Worm (Caenorhabditis elegans) whole organism, L1 larva: ENCODE results near the gene Y38F2AR.10.

ENCODE experiments used
- C34B4.2 ChIP-seq: sonication (generic microtip); optimal IDR thresholded peaks from 2 replicates; lab custom pipeline; 2017; ENCODE audit warnings: mild to moderate bottlenecking, missing genetic modification characterization, missing compliant biosample characterization
- aly-2 ChIP-seq: fragments of 150-350 bp; optimal IDR thresholded peaks from 2 replicates; lab custom pipeline; 2014; ENCODE audit warnings: missing biosample characterization, missing genetic modification characterization
- ama-1 ChIP-seq: fragments of 150-350 bp; optimal IDR thresholded peaks from 2 replicates; lab custom pipeline; 2014
- blmp-1 ChIP-seq: fragments of 150-350 bp; optimal IDR thresholded peaks from 2 replicates; lab custom pipeline; 2014; ENCODE audit warnings: missing biosample characterization, missing genetic modification characterization
- ceh-8 ChIP-seq: fragments of 200-800 bp; sonication (Bioruptor generic); optimal IDR thresholded peaks from 2 replicates; lab custom pipeline; 2018; ENCODE audit warnings: mild to moderate bottlenecking, missing genetic modification characterization, moderate library complexity, missing compliant biosample characterization
- ceh-82 ChIP-seq, 3 experiments: fragments of 150-350 bp in 1 of 3; sonication (generic microtip) in 2 of 3; optimal IDR thresholded peaks; 2 replicates each; lab custom pipeline; 2014 to 2017; ENCODE audit warnings: missing biosample characterization in 3 of 3, missing genetic modification characterization in 3 of 3
- ceh-88 ChIP-seq: fragments of 200-800 bp; sonication (Bioruptor generic); IDR thresholded peaks from 2 replicates; pipeline ENCODE4 v1.3.6; 2022; ENCODE audit warnings: missing genetic modification characterization, missing compliant biosample characterization
- ceh-90 ChIP-seq: sonication (generic microtip); optimal IDR thresholded peaks from 2 replicates; lab custom pipeline; 2016; ENCODE audit warnings: missing genetic modification characterization, missing compliant biosample characterization
- ces-1 ChIP-seq: fragments of 150-350 bp; optimal IDR thresholded peaks from 2 replicates; lab custom pipeline; 2014; ENCODE audit warnings: missing biosample characterization, missing genetic modification reagents, missing genetic modification characterization
- dpl-1 ChIP-seq, 3 experiments: fragments of 150-350 bp in 2 of 3; sonication (generic microtip) in 1 of 3; optimal IDR thresholded peaks; 2 replicates each; lab custom pipeline; 2014 to 2017; ENCODE audit warnings: missing biosample characterization in 3 of 3, missing genetic modification characterization in 3 of 3, missing genetic modification reagents in 3 of 3
- dsc-1 ChIP-seq: sonication (generic microtip); optimal IDR thresholded peaks from 2 replicates; lab custom pipeline; 2016; ENCODE audit warnings: mild to moderate bottlenecking, missing genetic modification characterization, missing compliant biosample characterization
- efl-1 ChIP-seq, 4 experiments: fragments of 150-350 bp; optimal IDR thresholded peaks in 3 of 4; peaks in 1 of 4; 1 replicate in 1 of 4; 2 replicates in 3 of 4; lab custom pipeline; 2014; ENCODE audit warnings: missing biosample characterization in 2 of 4, missing genetic modification characterization in 2 of 4, missing genetic modification reagents in 2 of 4
- efl-3 ChIP-seq: fragments of 200-800 bp; sonication (Bioruptor generic); optimal IDR thresholded peaks from 2 replicates; lab custom pipeline; 2018; ENCODE audit warnings: mild to moderate bottlenecking, missing genetic modification characterization, missing compliant biosample characterization
- egl-13 ChIP-seq: sonication (generic microtip); optimal IDR thresholded peaks from 2 replicates; lab custom pipeline; 2016; ENCODE audit warnings: missing genotype, missing genetic modification reagents, missing genetic modification characterization, missing compliant biosample characterization
- egl-27 ChIP-seq, 2 experiments: fragments of 150-350 bp in 1 of 2; sonication (generic microtip); optimal IDR thresholded peaks; 3 replicates each; lab custom pipeline; 2017 to 2018; ENCODE audit warnings: missing biosample characterization in 2 of 2, missing genetic modification characterization in 2 of 2, missing genetic modification reagents in 2 of 2
- elt-2 ChIP-seq: sonication (generic microtip); optimal IDR thresholded peaks from 2 replicates; lab custom pipeline; 2016; ENCODE audit warnings: missing genetic modification characterization, mild to moderate bottlenecking, inconsistent platforms, missing compliant biosample characterization, missing genetic modification reagents
- elt-3 ChIP-seq, 6 experiments: fragments of 150-350 bp in 1 of 6; sonication (generic microtip); optimal IDR thresholded peaks; 2 replicates each; lab custom pipeline; 2017 to 2018; ENCODE audit warnings: missing biosample characterization in 6 of 6, missing genetic modification characterization in 6 of 6, inconsistent platforms in 1 of 6
- fkh-8 ChIP-seq: sonication (generic microtip); optimal IDR thresholded peaks from 2 replicates; lab custom pipeline; 2016; ENCODE audit warnings: mild to moderate bottlenecking, missing genetic modification characterization, missing compliant biosample characterization
- fos-1 ChIP-seq: fragments of 150-350 bp; optimal IDR thresholded peaks from 2 replicates; lab custom pipeline; 2014; ENCODE audit warnings: missing biosample characterization, missing genetic modification characterization
- grh-1 ChIP-seq: fragments of 200-800 bp; sonication (Bioruptor generic); IDR thresholded peaks from 2 replicates; pipeline ENCODE4 v1.3.6; 2022; ENCODE audit warnings: missing genetic modification reagents, missing genetic modification characterization, missing compliant biosample characterization
- jun-1 ChIP-seq: fragments of 150-350 bp; optimal IDR thresholded peaks from 2 replicates; lab custom pipeline; 2014; ENCODE audit warnings: missing biosample characterization, missing genetic modification reagents, missing genetic modification characterization
- lin-14 ChIP-seq: fragments of 200-800 bp; sonication (Bioruptor generic); optimal IDR thresholded peaks from 2 replicates; lab custom pipeline; 2018; ENCODE audit warnings: mild to moderate bottlenecking, missing genetic modification characterization, moderate library complexity, missing compliant biosample characterization
- lin-15B ChIP-seq: fragments of 150-350 bp; sonication (generic microtip); optimal IDR thresholded peaks from 3 replicates; lab custom pipeline; 2014; ENCODE audit warnings: missing biosample characterization, missing genetic modification characterization
- lin-35 ChIP-seq, 2 experiments: fragments of 150-350 bp; optimal IDR thresholded peaks; 2 replicates each; lab custom pipeline; 2014; ENCODE audit warnings: missing biosample characterization in 2 of 2, missing genetic modification characterization in 2 of 2, missing genetic modification reagents in 2 of 2
- mef-2 ChIP-seq: fragments of 150-350 bp; optimal IDR thresholded peaks from 2 replicates; lab custom pipeline; 2014; ENCODE audit warnings: missing biosample characterization, missing genetic modification characterization
- mep-1 ChIP-seq: fragments of 150-350 bp; optimal IDR thresholded peaks from 2 replicates; lab custom pipeline; 2014; ENCODE audit warnings: missing biosample characterization, missing genetic modification characterization
- nhr-20 ChIP-seq: sonication (generic microtip); optimal IDR thresholded peaks from 2 replicates; lab custom pipeline; 2016; ENCODE audit warnings: mild to moderate bottlenecking, missing genetic modification characterization, missing compliant biosample characterization
- nhr-237 ChIP-seq: fragments of 150-350 bp; optimal IDR thresholded peaks from 2 replicates; lab custom pipeline; 2014; ENCODE audit warnings: missing biosample characterization, missing genetic modification characterization
- nhr-28 ChIP-seq: fragments of 150-350 bp; optimal IDR thresholded peaks from 2 replicates; lab custom pipeline; 2014; ENCODE audit warnings: missing biosample characterization, missing genetic modification characterization
- nhr-47 ChIP-seq: sonication (generic microtip); optimal IDR thresholded peaks from 2 replicates; lab custom pipeline; 2016; ENCODE audit warnings: mild to moderate bottlenecking, missing genetic modification characterization, moderate library complexity, missing compliant biosample characterization
- nhr-85 ChIP-seq: sonication (generic microtip); peaks from one replicate; lab custom pipeline; 2016; ENCODE audit warnings: missing genetic modification characterization, inconsistent platforms, missing compliant biosample characterization
- pax-3 ChIP-seq: fragments of 200-800 bp; sonication (Bioruptor generic); optimal IDR thresholded peaks from 2 replicates; lab custom pipeline; 2018; ENCODE audit warnings: mild to moderate bottlenecking, missing genetic modification characterization, moderate library complexity, missing compliant biosample characterization
- pqm-1 ChIP-seq: sonication (generic microtip); optimal IDR thresholded peaks from 3 replicates; lab custom pipeline; 2017; ENCODE audit warnings: missing biosample characterization, missing genetic modification characterization
- rnt-1 ChIP-seq: sonication (generic microtip); optimal IDR thresholded peaks from 2 replicates; lab custom pipeline; 2016; ENCODE audit warnings: mild to moderate bottlenecking, missing genetic modification characterization, moderate library complexity, missing compliant biosample characterization
- skn-1 ChIP-seq: fragments of 150-350 bp; optimal IDR thresholded peaks from 2 replicates; lab custom pipeline; 2014; ENCODE audit warnings: missing biosample characterization, missing genetic modification characterization
- snpc-4 ChIP-seq: fragments of 150-350 bp; optimal IDR thresholded peaks from 2 replicates; lab custom pipeline; 2014; ENCODE audit warnings: missing biosample characterization, missing genetic modification characterization
- snu-23 ChIP-seq: sonication (generic microtip); optimal IDR thresholded peaks from 2 replicates; lab custom pipeline; 2016; ENCODE audit warnings: missing genetic modification characterization, missing compliant biosample characterization
- sox-4 ChIP-seq: sonication (generic microtip); optimal IDR thresholded peaks from 2 replicates; lab custom pipeline; 2016; ENCODE audit warnings: missing genetic modification characterization, missing compliant biosample characterization
- sup-37 ChIP-seq: fragments of 200-800 bp; sonication (Bioruptor generic); optimal IDR thresholded peaks from 2 replicates; lab custom pipeline; 2018; ENCODE audit warnings: mild to moderate bottlenecking, missing genetic modification characterization, missing compliant biosample characterization
- swsn-7 ChIP-seq: sonication (generic microtip); optimal IDR thresholded peaks from 2 replicates; lab custom pipeline; 2016; ENCODE audit warnings: missing genetic modification characterization, missing compliant biosample characterization
- tlp-1 ChIP-seq: fragments of 150-350 bp; optimal IDR thresholded peaks from 2 replicates; lab custom pipeline; 2014; ENCODE audit warnings: missing biosample characterization, missing genetic modification characterization
- unc-86 ChIP-seq: sonication (generic microtip); optimal IDR thresholded peaks from 2 replicates; lab custom pipeline; 2016; ENCODE audit warnings: missing genetic modification characterization, missing compliant biosample characterization
- vab-15 ChIP-seq: sonication (generic microtip); optimal IDR thresholded peaks from 2 replicates; lab custom pipeline; 2017; ENCODE audit warnings: missing genotype, mild to moderate bottlenecking, missing genetic modification characterization, missing compliant biosample characterization
- zag-1 ChIP-seq: fragments of 150-350 bp; optimal IDR thresholded peaks from 2 replicates; lab custom pipeline; 2014; ENCODE audit warnings: missing biosample characterization, missing genetic modification characterization
- ztf-11 ChIP-seq, 2 experiments: sonication (generic microtip); optimal IDR thresholded peaks; 2 replicates each; lab custom pipeline; 2016 to 2017; ENCODE audit warnings: missing genetic modification characterization in 2 of 2, missing biosample characterization in 1 of 2, missing compliant biosample characterization in 1 of 2
- ztf-4 ChIP-seq: fragments of 150-350 bp; optimal IDR thresholded peaks from 2 replicates; lab custom pipeline; 2014; ENCODE audit warnings: missing biosample characterization, missing genetic modification characterization

Gene Y38F2AR.10

DNA sequence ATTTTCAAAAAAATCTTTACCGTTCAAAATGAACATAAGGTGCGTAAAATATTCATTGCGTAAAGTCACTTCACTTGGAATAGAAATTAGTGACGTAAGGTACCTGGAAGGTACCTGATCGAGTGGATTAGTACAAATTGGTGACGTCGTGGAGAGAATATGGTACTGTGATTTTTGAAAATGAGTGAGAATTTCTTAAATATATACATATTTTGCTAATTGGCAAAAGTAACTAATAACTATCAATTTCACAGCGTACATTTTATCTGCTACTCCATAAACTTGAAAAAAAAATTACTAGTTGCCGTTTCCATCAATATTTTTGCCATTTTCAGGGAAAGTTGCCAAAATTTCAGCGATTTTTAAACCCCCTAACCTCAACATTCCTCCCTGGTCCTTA, 17.4 kb upstream of the Y38F2AR.10 start:
- TF ChIP-seq nhr-85 (tag; lab: Kevin White, UChicago) (peak; percentile 66), sup-37 (GFP tag; lab: Kevin White, UChicago) (no peak)

DNA sequence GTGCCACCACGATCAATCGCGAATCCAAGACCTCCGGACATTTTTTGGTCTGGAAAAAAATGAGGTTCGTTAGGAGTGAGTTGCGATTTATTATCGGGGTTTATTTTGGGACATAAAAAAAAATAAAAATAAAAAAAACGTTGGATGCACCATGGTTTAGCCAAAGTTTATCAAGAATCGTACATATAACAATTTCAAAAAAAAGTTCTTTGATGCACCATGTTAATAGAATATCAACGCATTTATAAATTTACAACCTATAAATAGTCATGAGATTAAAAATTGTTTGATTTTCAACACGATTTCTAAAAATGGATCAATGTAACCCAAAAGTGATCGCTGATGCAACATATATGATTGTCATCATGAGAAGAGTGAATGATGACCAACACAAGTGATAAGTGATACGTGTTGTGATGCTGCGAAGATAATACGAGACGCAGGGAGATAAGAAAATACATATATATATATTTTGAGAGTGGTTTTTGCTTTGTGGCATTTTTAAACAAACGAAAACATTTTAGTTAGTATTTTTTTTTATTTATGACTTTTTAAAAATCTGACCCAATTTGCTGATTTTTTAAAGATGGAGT, 13.1 kb upstream of the Y38F2AR.10 start, which contains the start of gene Y38F2AR.12:
TSS of gene Y38F2AR.12 (minus strand) at position 51 of the 593 bp plus-strand sequence.
- no peak for TF ChIP-seq nhr-85 (tag; lab: Kevin White, UChicago)
- no peak for TF ChIP-seq fkh-8
- TF ChIP-seq nhr-28 (tag; lab: Kevin White, UChicago), result no peak
- no peak for TF ChIP-seq lin-15B (tag; lab: Kevin White, UChicago)
- TF ChIP-seq lin-35 (GFP tag; optimal IDR thresholded peaks at IDR 0.05; lab: Kevin White, UChicago), result peak in 1 of 2 experiments; percentile 17
- peak in 1 of 6 experiments; percentile 36 for TF ChIP-seq elt-3 (tag; optimal IDR thresholded peaks at IDR 0.05; lab: Kevin White, UChicago)
- TF ChIP-seq nhr-20 (tag; lab: Kevin White, UChicago), result peak; percentile 29
- TF ChIP-seq pax-3, result no peak
- TF ChIP-seq snu-23 (GFP tag; lab: Kevin White, UChicago), result peak; percentile 13
- no peak for TF ChIP-seq egl-27 (tag; optimal IDR thresholded peaks at IDR 0.05; lab: Kevin White, UChicago)
- no peak for TF ChIP-seq mef-2 (tag; lab: Kevin White, UChicago)
- TF ChIP-seq efl-1 (optimal IDR thresholded peaks at IDR 0.05; lab: Kevin White, UChicago), result no peak
- peak in 1 of 2 experiments; percentile 12 for TF ChIP-seq efl-1 (GFP tag; optimal IDR thresholded peaks at IDR 0.05 in 1 of 2; lab: Kevin White, UChicago)
- TF ChIP-seq dpl-1 (GFP tag; optimal IDR thresholded peaks at IDR 0.05; lab: Kevin White, UChicago), result no peak
- peak; percentile 24 for TF ChIP-seq blmp-1 (tag; lab: Kevin White, UChicago)
- TF ChIP-seq sox-4, result no peak
- peak; percentile 14 for TF ChIP-seq lin-14 (GFP tag; lab: Kevin White, UChicago)
- no peak for TF ChIP-seq efl-3 (GFP tag; lab: Kevin White, UChicago)
- TF ChIP-seq elt-2 (tag; lab: Kevin White, UChicago), result peak; percentile 1
- no peak for TF ChIP-seq ceh-8 (GFP tag; lab: Kevin White, UChicago)
- TF ChIP-seq snpc-4 (tag; lab: Kevin White, UChicago), result no peak

DNA sequence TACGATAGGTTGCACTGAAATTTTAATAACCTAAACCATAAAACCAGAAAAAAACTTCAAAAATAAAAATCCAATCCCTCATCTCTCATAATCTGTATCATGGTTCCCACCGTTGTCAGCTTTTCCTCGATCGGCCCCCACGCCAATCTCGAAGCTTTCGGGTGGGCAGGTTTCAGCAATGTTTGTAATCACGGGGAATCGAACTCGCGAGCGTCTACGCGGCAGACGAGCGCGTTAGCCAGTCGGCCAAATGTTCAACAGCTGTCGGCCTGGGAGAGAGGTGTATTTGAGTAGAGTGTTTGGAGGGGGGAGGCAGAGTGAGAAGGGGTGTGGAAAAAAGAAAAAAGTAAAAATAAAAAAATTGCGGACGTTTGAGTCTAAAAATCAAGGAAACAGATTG, 9.1 kb upstream of the Y38F2AR.10 start:
- TF ChIP-seq aly-2 (tag; lab: Kevin White, UChicago), result peak; percentile 76
- TF ChIP-seq elt-2 (tag; lab: Kevin White, UChicago), result peak; percentile 45
- peak; percentile 93 for TF ChIP-seq mep-1 (tag; lab: Kevin White, UChicago)
- no peak for TF ChIP-seq zag-1 (tag; lab: Kevin White, UChicago)
- peak; percentile 69 for TF ChIP-seq nhr-85 (tag; lab: Kevin White, UChicago)
- no peak for TF ChIP-seq ces-1
- TF ChIP-seq ceh-88 (GFP tag; lab: Robert Waterston, UW), result no peak
- peak; percentile 81 for TF ChIP-seq nhr-20 (tag; lab: Kevin White, UChicago)
- no peak for TF ChIP-seq tlp-1 (tag; lab: Kevin White, UChicago)
- peak; percentile 91 for TF ChIP-seq nhr-47 (tag; lab: Kevin White, UChicago)
- TF ChIP-seq grh-1, result peak; percentile 26; the same call in 1 of the 2 replicates
- TF ChIP-seq pax-3, result peak; percentile 64
- peak; percentile 68 to 91 (median 80) for TF ChIP-seq ceh-82 (tag; optimal IDR thresholded peaks at IDR 0.05; lab: Kevin White, UChicago)
- TF ChIP-seq nhr-237 (tag; lab: Kevin White, UChicago), result peak; percentile 23
- peak; percentile 93 for TF ChIP-seq rnt-1 (tag; lab: Kevin White, UChicago)
- TF ChIP-seq jun-1 (tag; lab: Kevin White, UChicago), result peak; percentile 81
- peak; percentile 65 for TF ChIP-seq ceh-8 (GFP tag; lab: Kevin White, UChicago)
- TF ChIP-seq unc-86 (tag; lab: Kevin White, UChicago), result peak; percentile 80
- TF ChIP-seq elt-3 (tag; optimal IDR thresholded peaks at IDR 0.05; lab: Kevin White, UChicago), result peak in 3 of 6 experiments; percentile 20 to 34 (median 28)
- TF ChIP-seq lin-15B (tag; lab: Kevin White, UChicago), result peak; percentile 30
- peak; percentile 48 for TF ChIP-seq ceh-90
- peak; percentile 84 for TF ChIP-seq swsn-7 (tag; lab: Kevin White, UChicago)
- peak; percentile 71 for TF ChIP-seq egl-13 (tag; lab: Kevin White, UChicago)
- peak in 1 of 2 experiments; percentile 77 for TF ChIP-seq ztf-11 (tag; optimal IDR thresholded peaks at IDR 0.05; lab: Kevin White, UChicago)
- TF ChIP-seq pqm-1 (tag; lab: Kevin White, UChicago), result no peak
- TF ChIP-seq fos-1 (tag; lab: Kevin White, UChicago), result peak; percentile 73
- no peak for TF ChIP-seq mef-2 (tag; lab: Kevin White, UChicago)
- TF ChIP-seq skn-1 (tag; lab: Kevin White, UChicago), result peak; percentile 92
- TF ChIP-seq C34B4.2, result no peak
- peak; percentile 89 for TF ChIP-seq dsc-1 (tag; lab: Kevin White, UChicago)
- TF ChIP-seq lin-35 (GFP tag; optimal IDR thresholded peaks at IDR 0.05; lab: Kevin White, UChicago), result peak; percentile 76 to 88
- TF ChIP-seq vab-15 (tag; lab: Kevin White, UChicago), result no peak
- TF ChIP-seq ama-1 (lab: Kevin White, UChicago), result no peak
- TF ChIP-seq ztf-4 (tag; lab: Kevin White, UChicago), result peak; percentile 50
